Worm (Caenorhabditis elegans) whole organism, L2 larva: ENCODE data around the gene cox-10.

Experiments used
- crh-2 ChIP-seq: sonication (generic microtip); optimal IDR thresholded peaks from 2 replicates; lab custom pipeline; 2017; ENCODE audit warnings: missing biosample characterization, missing genetic modification characterization
- lsy-2 ChIP-seq, 2 experiments: fragments of 150-350 bp in 1 of 2; sonication (generic microtip) in 1 of 2; optimal IDR thresholded peaks; 2 replicates each; lab custom pipeline; 2014 to 2017; ENCODE audit warnings: missing biosample characterization in 2 of 2, missing genetic modification characterization in 2 of 2
- nhr-11 ChIP-seq: fragments of 150-350 bp; optimal IDR thresholded peaks from 2 replicates; lab custom pipeline; 2014; ENCODE audit warnings: missing biosample characterization, missing genetic modification characterization
- ztf-11 ChIP-seq: sonication (generic microtip); optimal IDR thresholded peaks from 2 replicates; lab custom pipeline; 2017; ENCODE audit warnings: missing biosample characterization, missing genetic modification characterization

DNA sequence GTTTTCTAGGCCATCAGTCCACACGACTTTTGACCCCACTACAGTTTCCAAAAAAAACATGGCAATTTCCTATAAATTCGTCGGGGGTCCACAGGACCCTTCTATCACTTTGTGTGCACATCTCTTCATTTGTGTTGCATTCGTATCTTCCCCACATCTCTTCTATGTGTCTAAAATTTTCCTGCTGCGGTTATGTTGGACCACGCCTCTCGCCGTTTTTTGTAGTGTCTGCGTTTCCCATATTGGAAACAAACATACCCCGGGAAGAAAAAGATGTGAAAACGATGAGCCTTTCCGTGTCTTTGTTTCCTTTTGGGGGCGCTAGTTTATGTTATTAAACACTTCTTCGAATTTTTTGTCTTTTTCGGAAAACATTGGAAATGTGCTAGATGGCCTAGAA, 17.8 kb upstream of the cox-10 start:
- TF ChIP-seq lsy-2 (tag; optimal IDR thresholded peaks at IDR 0.05; lab: Kevin White, UChicago) (peak in 1 of 2 experiments; percentile 43), ztf-11 (tag; lab: Kevin White, UChicago) (no peak), nhr-11 (no peak), crh-2 (tag; lab: Kevin White, UChicago) (no peak)
